Worm (Caenorhabditis elegans) whole organism, young adult: ENCODE results near the gene dmd-4.

Source experiments
- B0019.2 ChIP-seq: fragments of 200-800 bp; sonication (Bioruptor generic); conservative IDR thresholded peaks from 2 replicates; pipeline ENCODE4 v1.3.6; 2022; ENCODE audit warnings: missing genetic modification reagents, missing genetic modification characterization, missing compliant biosample characterization
- B0336.3 ChIP-seq: fragments of 200-800 bp; sonication (Bioruptor generic); IDR thresholded peaks from 2 replicates; pipeline ENCODE4 v1.3.6; 2022; ENCODE audit warnings: missing genetic modification characterization, missing compliant biosample characterization
- C06A6.2 ChIP-seq: fragments of 200-800 bp; sonication (Bioruptor generic); conservative IDR thresholded peaks from 2 replicates; pipeline ENCODE4 v1.3.6; 2022; ENCODE audit warnings: missing genetic modification characterization, missing compliant biosample characterization
- F23B12.7 ChIP-seq: sonication (generic microtip); optimal IDR thresholded peaks from 2 replicates; lab custom pipeline; 2017; ENCODE audit warnings: missing genetic modification characterization, mild to moderate bottlenecking, missing compliant biosample characterization, antibody characterized with exemption, moderate library complexity; ENCODE audit not compliant: insufficient read depth
- F55B11.4 ChIP-seq: sonication (generic microtip); optimal IDR thresholded peaks from 2 replicates; lab custom pipeline; 2016; ENCODE audit warnings: missing compliant biosample characterization, missing genetic modification characterization, borderline replicate concordance; ENCODE audit not compliant: insufficient read depth
- F57C9.4 ChIP-seq: sonication (generic microtip); optimal IDR thresholded peaks from 2 replicates; lab custom pipeline; 2017; ENCODE audit warnings: mild to moderate bottlenecking, missing genetic modification characterization, missing compliant biosample characterization
- K11D2.4 ChIP-seq: fragments of 200-800 bp; sonication (Bioruptor generic); IDR thresholded peaks from 2 replicates; pipeline ENCODE4 v1.3.6; 2022; ENCODE audit warnings: missing genetic modification reagents, missing genetic modification characterization, missing compliant biosample characterization
- Y53G8AR.9 ChIP-seq: fragments of 200-800 bp; sonication (Bioruptor generic); conservative IDR thresholded peaks from 2 replicates; pipeline ENCODE4 v1.3.6; 2022; ENCODE audit warnings: missing genetic modification reagents, missing genetic modification characterization, missing compliant biosample characterization
- Y95B8A.8 ChIP-seq: fragments of 200-800 bp; sonication (Bioruptor generic); IDR thresholded peaks from 2 replicates; pipeline ENCODE4 v1.3.6; 2022; ENCODE audit warnings: missing genetic modification reagents, missing genetic modification characterization, missing compliant biosample characterization
- ZK185.1 ChIP-seq: sonication (generic microtip); optimal IDR thresholded peaks from 2 replicates; lab custom pipeline; 2016; ENCODE audit warnings: mild to moderate bottlenecking, missing genetic modification characterization, missing compliant biosample characterization; ENCODE audit not compliant: poor library complexity, severe bottlenecking
- athp-1 ChIP-seq: sonication (generic microtip); optimal IDR thresholded peaks from 2 replicates; lab custom pipeline; 2017; ENCODE audit warnings: mild to moderate bottlenecking, missing genetic modification characterization, missing compliant biosample characterization
- cebp-1 ChIP-seq, 2 experiments: fragments of 200-800 bp in 1 of 2; sonication (Bioruptor generic) in 1 of 2; sonication (generic microtip) in 1 of 2; IDR thresholded peaks in 1 of 2; optimal IDR thresholded peaks in 1 of 2; 2 replicates each; pipeline versions ENCODE4 v1.3.6 to Lab custom; 2017 to 2022; ENCODE audit warnings: missing compliant biosample characterization in 2 of 2, missing genetic modification characterization in 2 of 2, mild to moderate bottlenecking in 1 of 2, missing genetic modification reagents in 1 of 2, moderate library complexity in 1 of 2
- ceh-27 ChIP-seq: fragments of 200-800 bp; sonication (Bioruptor generic); optimal IDR thresholded peaks from 2 replicates; lab custom pipeline; 2018; ENCODE audit warnings: mild to moderate bottlenecking, missing genetic modification characterization, moderate library complexity, missing compliant biosample characterization
- ceh-40 ChIP-seq: fragments of 200-800 bp; sonication (Bioruptor generic); IDR thresholded peaks from 2 replicates; pipeline ENCODE4 v1.3.6; 2022; ENCODE audit warnings: missing genetic modification characterization, missing compliant biosample characterization
- ceh-58 ChIP-seq: fragments of 200-800 bp; sonication (Bioruptor generic); IDR thresholded peaks from 2 replicates; pipeline ENCODE4 v1.3.6; 2022; ENCODE audit warnings: missing genetic modification characterization, missing compliant biosample characterization
- ceh-91 ChIP-seq: fragments of 200-800 bp; sonication (Bioruptor generic); IDR thresholded peaks from 2 replicates; pipeline ENCODE4 v1.3.6; 2022; ENCODE audit warnings: missing genetic modification reagents, missing genetic modification characterization, missing compliant biosample characterization
- dpff-1 ChIP-seq: sonication (generic microtip); optimal IDR thresholded peaks from 2 replicates; lab custom pipeline; 2017; ENCODE audit warnings: mild to moderate bottlenecking, missing genetic modification characterization, missing compliant biosample characterization
- egl-18 ChIP-seq: fragments of 200-800 bp; sonication (Bioruptor generic); IDR thresholded peaks from 2 replicates; pipeline ENCODE4 v1.3.6; 2022; ENCODE audit warnings: missing genetic modification reagents, missing genetic modification characterization, missing compliant biosample characterization
- egrh-3 ChIP-seq: fragments of 200-800 bp; sonication (Bioruptor generic); IDR thresholded peaks from 2 replicates; pipeline ENCODE4 v1.3.6; 2022; ENCODE audit warnings: missing genetic modification reagents, missing genetic modification characterization, missing compliant biosample characterization
- gei-17 ChIP-seq: fragments of 200-800 bp; sonication (Bioruptor generic); optimal IDR thresholded peaks from 2 replicates; lab custom pipeline; 2018; ENCODE audit warnings: mild to moderate bottlenecking, missing genetic modification characterization, missing compliant biosample characterization
- him-1 ChIP-seq: sonication (generic microtip); optimal IDR thresholded peaks from 2 replicates; lab custom pipeline; 2016; ENCODE audit warnings: missing genotype, missing genetic modification reagents, missing genetic modification characterization, missing compliant biosample characterization
- lag-1 ChIP-seq: fragments of 200-800 bp; sonication (Bioruptor generic); IDR thresholded peaks from 2 replicates; pipeline ENCODE4 v1.3.6; 2022; ENCODE audit warnings: missing genetic modification reagents, missing genetic modification characterization, missing compliant biosample characterization
- let-607 ChIP-seq, 2 experiments: fragments of 200-800 bp in 1 of 2; sonication (Bioruptor generic) in 1 of 2; sonication (generic microtip) in 1 of 2; optimal IDR thresholded peaks; 2 replicates each; lab custom pipeline; 2016 to 2018; ENCODE audit warnings: mild to moderate bottlenecking in 2 of 2, missing compliant biosample characterization in 2 of 2, missing genetic modification characterization in 2 of 2, moderate library complexity in 2 of 2, missing genotype in 1 of 2
- lin-40 ChIP-seq: sonication (generic microtip); optimal IDR thresholded peaks from 2 replicates; lab custom pipeline; 2016; ENCODE audit warnings: missing genetic modification characterization, mild to moderate bottlenecking, missing compliant biosample characterization, missing genotype, missing genetic modification reagents
- lin-54 ChIP-seq: fragments of 200-800 bp; sonication (Bioruptor generic); optimal IDR thresholded peaks from 2 replicates; lab custom pipeline; 2018; ENCODE audit warnings: mild to moderate bottlenecking, missing genetic modification characterization, missing compliant biosample characterization
- madf-3 ChIP-seq: fragments of 200-800 bp; sonication (Bioruptor generic); IDR thresholded peaks from 2 replicates; pipeline ENCODE4 v1.3.6; 2022; ENCODE audit warnings: missing genetic modification reagents, missing genetic modification characterization, missing compliant biosample characterization
- madf-6 ChIP-seq: fragments of 200-800 bp; sonication (Bioruptor generic); IDR thresholded peaks from 2 replicates; pipeline ENCODE4 v1.3.6; 2022; ENCODE audit warnings: missing genetic modification reagents, missing genetic modification characterization, missing compliant biosample characterization
- madf-8 ChIP-seq: fragments of 200-800 bp; sonication (Bioruptor generic); conservative IDR thresholded peaks from 2 replicates; pipeline ENCODE4 v1.3.6; 2022; ENCODE audit warnings: missing genetic modification reagents, missing genetic modification characterization, missing compliant biosample characterization
- mcd-1 ChIP-seq: fragments of 200-800 bp; sonication (Bioruptor generic); IDR thresholded peaks from 2 replicates; pipeline ENCODE4 v1.3.6; 2022; ENCODE audit warnings: missing genetic modification reagents, missing genetic modification characterization, missing compliant biosample characterization
- mes-4 ChIP-seq: sonication (generic microtip); optimal IDR thresholded peaks from 2 replicates; lab custom pipeline; 2016; ENCODE audit warnings: missing genotype, missing genetic modification characterization, missing compliant biosample characterization
- nfya-1 ChIP-seq: sonication (generic microtip); optimal IDR thresholded peaks from 2 replicates; lab custom pipeline; 2017; ENCODE audit warnings: antibody characterized with exemption, missing compliant biosample characterization, missing genetic modification characterization, borderline replicate concordance; ENCODE audit not compliant: insufficient read depth
- nfyb-1 ChIP-seq: fragments of 200-800 bp; sonication (Bioruptor generic); IDR thresholded peaks from 2 replicates; pipeline ENCODE4 v1.3.6; 2022; ENCODE audit warnings: missing genetic modification reagents, missing genetic modification characterization, missing compliant biosample characterization
- nhr-120 ChIP-seq: fragments of 200-800 bp; sonication (Bioruptor generic); IDR thresholded peaks from 2 replicates; pipeline ENCODE4 v1.3.6; 2022; ENCODE audit warnings: missing genetic modification characterization, missing compliant biosample characterization
- nhr-80 ChIP-seq: sonication (generic microtip); optimal IDR thresholded peaks from 2 replicates; lab custom pipeline; 2016; ENCODE audit warnings: missing genetic modification characterization, missing compliant biosample characterization
- pbrm-1 ChIP-seq: fragments of 200-800 bp; sonication (Bioruptor generic); IDR thresholded peaks from 2 replicates; pipeline ENCODE4 v1.3.6; 2022; ENCODE audit warnings: missing genetic modification reagents, missing genetic modification characterization, missing compliant biosample characterization
- rec-8 ChIP-seq, 2 experiments: sonication (generic microtip); optimal IDR thresholded peaks; 2 replicates each; lab custom pipeline; 2016; ENCODE audit warnings: mild to moderate bottlenecking in 2 of 2, missing genetic modification characterization in 2 of 2, missing genetic modification reagents in 2 of 2, missing genotype in 2 of 2, missing biosample characterization in 1 of 2, missing compliant biosample characterization in 1 of 2, moderate library complexity in 1 of 2
- repo-1 ChIP-seq: sonication (generic microtip); optimal IDR thresholded peaks from 2 replicates; lab custom pipeline; 2017; ENCODE audit warnings: mild to moderate bottlenecking, missing genetic modification characterization, missing compliant biosample characterization
- sea-2 ChIP-seq: fragments of 200-800 bp; sonication (Bioruptor generic); IDR thresholded peaks from 2 replicates; pipeline ENCODE4 v1.3.6; 2022; ENCODE audit warnings: missing genetic modification characterization, missing compliant biosample characterization
- snpc-1.3 ChIP-seq: sonication (generic microtip); optimal IDR thresholded peaks from 2 replicates; lab custom pipeline; 2017; ENCODE audit warnings: missing genetic modification characterization, mild to moderate bottlenecking, missing compliant biosample characterization, antibody characterized with exemption, moderate library complexity, missing genotype, missing genetic modification reagents; ENCODE audit not compliant: insufficient read depth
- somi-1 ChIP-seq: fragments of 200-800 bp; sonication (Bioruptor generic); optimal IDR thresholded peaks from 2 replicates; lab custom pipeline; 2018; ENCODE audit warnings: mild to moderate bottlenecking, missing genetic modification characterization, missing compliant biosample characterization
- tlf-1 ChIP-seq: fragments of 200-800 bp; sonication (Bioruptor generic); optimal IDR thresholded peaks from 2 replicates; lab custom pipeline; 2018; ENCODE audit warnings: mild to moderate bottlenecking, missing genetic modification characterization, missing compliant biosample characterization
- unc-62 ChIP-seq: fragments of 150-350 bp; optimal IDR thresholded peaks from 2 replicates; lab custom pipeline; 2014; ENCODE audit warnings: missing biosample characterization, missing genetic modification reagents, missing genetic modification characterization
- zfh-2 ChIP-seq: fragments of 200-800 bp; sonication (Bioruptor generic); conservative IDR thresholded peaks from 2 replicates; pipeline ENCODE4 v1.3.6; 2022; ENCODE audit warnings: missing genetic modification reagents, missing genetic modification characterization, missing compliant biosample characterization
- zim-3 ChIP-seq: sonication (generic microtip); optimal IDR thresholded peaks from 2 replicates; lab custom pipeline; 2017; ENCODE audit warnings: mild to moderate bottlenecking, missing genetic modification characterization, moderate library complexity, missing compliant biosample characterization

Gene dmd-4

ce11 chrX:14816717-14817116 lies 44.9 kb downstream of the dmd-4 start (continued):
- TF ChIP-seq ceh-27 (GFP tag; lab: Kevin White, UChicago) (no peak), him-1 (tag; lab: Kevin White, UChicago) (no peak), lin-54 (GFP tag; lab: Kevin White, UChicago) (peak; percentile 19), tlf-1 (peak; percentile 26), K11D2.4 (peak; percentile 34; the same call in 1 of the 2 replicates), rec-8 (tag; optimal IDR thresholded peaks at IDR 0.05; lab: Kevin White, UChicago) (no peak), F55B11.4 (tag; lab: Kevin White, UChicago) (no peak), mes-4 (no peak), nhr-120 (GFP tag; lab: Robert Waterston, UW) (no peak), lag-1 (GFP tag; lab: Robert Waterston, UW) (0 out of 2 replicates have a peak, but pooled peaks have one; percentile 38)

DNA sequence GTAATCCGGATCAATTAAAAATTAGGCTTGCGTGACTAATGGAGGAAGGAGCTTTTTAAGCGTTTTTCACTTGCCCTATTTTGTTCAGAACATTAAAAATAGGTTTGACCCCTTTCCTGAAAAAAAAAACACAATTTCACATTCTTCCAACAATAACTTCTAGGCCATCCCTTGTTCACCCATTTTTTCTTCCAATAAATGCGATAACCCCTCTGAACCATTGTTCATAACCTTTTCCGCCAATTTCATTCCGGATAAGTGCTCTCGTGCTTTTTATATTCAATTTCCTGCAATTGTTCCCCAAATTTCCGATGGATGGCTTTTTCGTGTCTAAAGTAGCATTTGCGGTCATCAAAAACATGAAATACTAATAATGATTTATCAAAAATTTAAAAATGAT lies 46.2 kb downstream of the dmd-4 start:
- TF ChIP-seq zim-3 (tag; lab: Kevin White, UChicago) (peak; percentile 23), Y95B8A.8 (GFP tag; lab: Robert Waterston, UW) (no peak), F57C9.4 (tag; lab: Kevin White, UChicago) (peak; percentile 28), cebp-1 (GFP tag; IDR thresholded peaks at IDR 0.05; lab: Robert Waterston, UW) (no peak), cebp-1 (tag; optimal IDR thresholded peaks at IDR 0.05; lab: Kevin White, UChicago) (peak; percentile 63), madf-6 (GFP tag; lab: Robert Waterston, UW) (peak; percentile 33), madf-3 (0 out of 2 replicates have a peak, but pooled peaks have one; percentile 13), madf-8 (GFP tag; lab: Robert Waterston, UW) (no peak), egrh-3 (no peak), nfyb-1 (GFP tag; lab: Robert Waterston, UW) (peak; percentile 54; the same call in 1 of the 2 replicates), repo-1 (tag; lab: Kevin White, UChicago) (peak; percentile 44), Y53G8AR.9 (0 out of 2 replicates have a peak, but pooled peaks have one; percentile 13), B0336.3 (GFP tag; lab: Robert Waterston, UW) (peak; percentile 46; the same call in 1 of the 2 replicates), zfh-2 (GFP tag; lab: Robert Waterston, UW) (no peak), pbrm-1 (GFP tag; lab: Robert Waterston, UW) (0 out of 2 replicates have a peak, but pooled peaks have one; percentile 18), lin-40 (peak; percentile 4)

- TF ChIP-seq nhr-80 (peak; percentile 19), gei-17 (GFP tag; lab: Kevin White, UChicago) (peak; percentile 91), sea-2 (GFP tag; lab: Robert Waterston, UW) (no peak), madf-3 (no peak), C06A6.2 (peak; percentile 79), athp-1 (tag; lab: Kevin White, UChicago) (no peak), ceh-91 (GFP tag; lab: Robert Waterston, UW) (no peak), tlf-1 (peak; percentile 36), dpff-1 (tag; lab: Kevin White, UChicago) (no peak), lin-40 (peak; percentile 92), B0019.2 (GFP tag; lab: Robert Waterston, UW) (no peak), let-607 (tag; optimal IDR thresholded peaks at IDR 0.05; lab: Kevin White, UChicago) (peak in 1 of 2 experiments; percentile 8), F23B12.7 (tag; lab: Kevin White, UChicago) (peak; percentile 45), ceh-40 (GFP tag; lab: Robert Waterston, UW) (no peak), ZK185.1 (tag; lab: Kevin White, UChicago) (peak; percentile 68), snpc-1.3 (tag; lab: Kevin White, UChicago) (no peak), somi-1 (GFP tag; lab: Kevin White, UChicago) (peak; percentile 10), mcd-1 (GFP tag; lab: Robert Waterston, UW) (0 out of 2 replicates have a peak, but pooled peaks have one; percentile 16), K11D2.4 (0 out of 2 replicates have a peak, but pooled peaks have one; percentile 21), unc-62 (GFP tag; lab: Kevin White, UChicago) (no peak), nfya-1 (tag; lab: Kevin White, UChicago) (no peak), ceh-58 (GFP tag; lab: Robert Waterston, UW) (no peak), egl-18 (GFP tag; lab: Robert Waterston, UW) (no peak)
Measured at ce11 chrX:14813398-14813797, 48.3 kb downstream of the dmd-4 start.
